Worm (Caenorhabditis elegans): Measurements from ENCODE around the gene F38B6.8.

DNA sequence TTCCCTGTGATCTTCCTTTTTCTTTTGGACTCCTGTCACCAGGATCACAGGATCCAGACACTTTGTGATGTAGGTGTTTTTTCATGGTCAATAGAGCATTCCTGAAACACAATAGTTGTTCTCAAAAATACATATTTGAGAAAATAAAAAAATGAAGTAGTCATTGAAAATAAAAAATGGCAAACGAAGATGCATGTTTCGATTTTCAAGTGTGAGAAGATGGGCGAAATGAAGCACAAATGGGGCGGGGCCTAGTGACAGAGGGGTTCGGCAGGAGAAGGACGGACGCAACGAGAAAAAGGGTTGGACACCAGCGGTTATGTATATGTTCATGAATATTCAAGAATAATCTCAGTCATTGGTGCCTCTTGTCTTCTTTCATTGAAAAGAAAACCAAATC is 7.4 kb upstream of the F38B6.8 start, which contains the start of gene F38B6.6:
- TF ChIP-seq ceh-45 (GFP tag; IDR thresholded peaks at IDR 0.05) (no peak), ama-1 (optimal IDR thresholded peaks at IDR 0.05) (no peak), gmeb-2 (tag; optimal IDR thresholded peaks at IDR 0.05) (no peak)

Measured in whole organism, late embryonic.